Fruit fly (Drosophila melanogaster) S2 (cell line): Measurements from ENCODE around the gene Lcp65Ag1.

Experiments used
- CG8478 ChIP-seq: fragments of >200 bp; optimal IDR thresholded peaks from 2 replicates; lab custom pipeline; 2018
- CTCF ChIP-seq, 2 experiments: fragments of >200 bp; optimal IDR thresholded peaks; 2 replicates each; lab custom pipeline; 2018

DNA sequence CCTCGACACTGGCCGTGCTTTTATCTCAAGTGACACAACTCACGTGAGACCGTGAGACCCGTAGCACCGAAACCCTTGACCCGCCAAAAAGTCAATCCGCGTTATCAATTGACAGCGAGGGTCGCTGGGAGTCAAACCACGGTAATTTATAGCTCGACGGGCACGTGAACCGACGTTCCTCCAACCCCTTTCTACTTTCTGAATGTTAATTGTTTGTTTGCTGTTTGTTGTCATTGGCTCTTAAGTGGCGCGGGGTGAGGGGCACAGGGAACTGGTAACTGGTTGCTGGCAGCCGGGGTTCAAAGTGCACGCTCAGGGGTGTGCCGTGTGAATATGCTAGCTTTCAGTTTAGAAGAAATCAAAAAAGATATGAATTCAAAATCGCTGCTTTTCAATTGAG lies 28.4 kb downstream of the Lcp65Ag1 start:
- TF ChIP-seq CG8478 (lab: Kevin White, UChicago), result no peak
- TF ChIP-seq CTCF (optimal IDR thresholded peaks at IDR 0.05; lab: Kevin White, UChicago), result no peak
